Worm (Caenorhabditis elegans) whole organism, L2 larva: Measurements from ENCODE around the gene rep-1.

Experiments used
- C34F6.9 ChIP-seq: fragments of 150-350 bp; optimal IDR thresholded peaks from 2 replicates; lab custom pipeline; 2014; ENCODE audit warnings: missing biosample characterization, missing genetic modification characterization
- F13H6.1 ChIP-seq: sonication (generic microtip); optimal IDR thresholded peaks from 2 replicates; lab custom pipeline; 2016; ENCODE audit warnings: missing genetic modification characterization, missing compliant biosample characterization
- R02D3.7 ChIP-seq: fragments of 150-350 bp; optimal IDR thresholded peaks from 2 replicates; lab custom pipeline; 2014; ENCODE audit warnings: missing biosample characterization, missing genetic modification characterization
- Y55F3AM.14 ChIP-seq: fragments of 200-800 bp; sonication (Bioruptor generic); optimal IDR thresholded peaks from 2 replicates; lab custom pipeline; 2018; ENCODE audit warnings: mild to moderate bottlenecking, missing genetic modification characterization, missing compliant biosample characterization
- aly-2 ChIP-seq: fragments of 150-350 bp; optimal IDR thresholded peaks from 2 replicates; lab custom pipeline; 2014; ENCODE audit warnings: missing biosample characterization, missing genetic modification characterization
- ama-1 ChIP-seq: fragments of 150-350 bp; optimal IDR thresholded peaks from 2 replicates; lab custom pipeline; 2018; ENCODE audit warnings: inconsistent platforms
- blmp-1 ChIP-seq: sonication (generic microtip); optimal IDR thresholded peaks from 2 replicates; lab custom pipeline; 2017; ENCODE audit warnings: missing genetic modification characterization, mild to moderate bottlenecking, missing compliant biosample characterization, antibody characterized with exemption, moderate library complexity; ENCODE audit not compliant: insufficient read depth
- ceh-16 ChIP-seq: fragments of 150-350 bp; optimal IDR thresholded peaks from 2 replicates; lab custom pipeline; 2014; ENCODE audit warnings: missing biosample characterization, missing genetic modification characterization
- crh-2 ChIP-seq: sonication (generic microtip); optimal IDR thresholded peaks from 2 replicates; lab custom pipeline; 2017; ENCODE audit warnings: missing biosample characterization, missing genetic modification characterization
- dmd-4 ChIP-seq: sonication (generic microtip); optimal IDR thresholded peaks from 2 replicates; lab custom pipeline; 2017; ENCODE audit warnings: missing biosample characterization, missing genetic modification characterization
- egl-27 ChIP-seq: sonication (generic microtip); optimal IDR thresholded peaks from 3 replicates; lab custom pipeline; 2017; ENCODE audit warnings: missing biosample characterization, missing genetic modification reagents, missing genetic modification characterization
- elt-1 ChIP-seq: fragments of 150-350 bp; optimal IDR thresholded peaks from 2 replicates; lab custom pipeline; 2014; ENCODE audit warnings: missing biosample characterization, missing genetic modification characterization
- fos-1 ChIP-seq: fragments of 150-350 bp; optimal IDR thresholded peaks from 2 replicates; lab custom pipeline; 2014; ENCODE audit warnings: missing biosample characterization, missing genetic modification characterization
- gmeb-1 ChIP-seq: fragments of 150-350 bp; optimal IDR thresholded peaks from 2 replicates; lab custom pipeline; 2014; ENCODE audit warnings: missing biosample characterization, missing genetic modification characterization
- lin-11 ChIP-seq: fragments of 150-350 bp; sonication (generic microtip); optimal IDR thresholded peaks from 2 replicates; lab custom pipeline; 2014; ENCODE audit warnings: missing biosample characterization, missing genetic modification characterization, inconsistent platforms, mixed read lengths
- lin-13 ChIP-seq: fragments of 150-350 bp; optimal IDR thresholded peaks from 2 replicates; lab custom pipeline; 2014; ENCODE audit warnings: missing biosample characterization, missing genetic modification reagents, missing genetic modification characterization
- lsy-2 ChIP-seq, 2 experiments: fragments of 150-350 bp in 1 of 2; sonication (generic microtip) in 1 of 2; optimal IDR thresholded peaks; 2 replicates each; lab custom pipeline; 2014 to 2017; ENCODE audit warnings: missing biosample characterization in 2 of 2, missing genetic modification characterization in 2 of 2
- mab-5 ChIP-seq: fragments of 150-350 bp; optimal IDR thresholded peaks from 2 replicates; lab custom pipeline; 2014; ENCODE audit warnings: missing biosample characterization, missing genetic modification characterization
- mbf-1 ChIP-seq: sonication (generic microtip); optimal IDR thresholded peaks from 2 replicates; lab custom pipeline; 2017; ENCODE audit warnings: missing biosample characterization, missing genetic modification characterization
- mdl-1 ChIP-seq, 2 experiments: fragments of 150-350 bp in 1 of 2; sonication (generic microtip) in 1 of 2; optimal IDR thresholded peaks; 2 replicates each; lab custom pipeline; 2017; ENCODE audit warnings: missing biosample characterization in 2 of 2, missing genetic modification characterization in 2 of 2
- nhr-10 ChIP-seq: sonication (generic microtip); optimal IDR thresholded peaks from 2 replicates; lab custom pipeline; 2017; ENCODE audit warnings: missing biosample characterization, missing genetic modification characterization
- nhr-11 ChIP-seq: fragments of 150-350 bp; optimal IDR thresholded peaks from 2 replicates; lab custom pipeline; 2014; ENCODE audit warnings: missing biosample characterization, missing genetic modification characterization
- nhr-12 ChIP-seq: fragments of 150-350 bp; optimal IDR thresholded peaks from 2 replicates; lab custom pipeline; 2014; ENCODE audit warnings: missing biosample characterization, missing genetic modification characterization
- nhr-129 ChIP-seq: fragments of 150-350 bp; optimal IDR thresholded peaks from 2 replicates; lab custom pipeline; 2014; ENCODE audit warnings: missing biosample characterization, missing genetic modification characterization
- nhr-25 ChIP-seq: fragments of 150-350 bp; sonication (generic microtip); optimal IDR thresholded peaks from 3 replicates; lab custom pipeline; 2014; ENCODE audit warnings: missing biosample characterization, missing genetic modification characterization
- nhr-77 ChIP-seq: fragments of 150-350 bp; optimal IDR thresholded peaks from 2 replicates; lab custom pipeline; 2014; ENCODE audit warnings: missing biosample characterization, missing genetic modification characterization
- peb-1 ChIP-seq: fragments of 150-350 bp; optimal IDR thresholded peaks from 2 replicates; lab custom pipeline; 2014; ENCODE audit warnings: missing biosample characterization, missing genetic modification characterization
- sma-3 ChIP-seq: sonication (generic microtip); optimal IDR thresholded peaks from 2 replicates; lab custom pipeline; 2016; ENCODE audit warnings: missing genetic modification reagents, missing genetic modification characterization, missing compliant biosample characterization
- sma-9 ChIP-seq, 2 experiments: fragments of 150-350 bp in 1 of 2; sonication (generic microtip) in 1 of 2; optimal IDR thresholded peaks; 2 replicates each; lab custom pipeline; 2014 to 2016; ENCODE audit warnings: missing genetic modification characterization in 2 of 2, mild to moderate bottlenecking in 1 of 2, missing biosample characterization in 1 of 2, missing compliant biosample characterization in 1 of 2, missing genetic modification reagents in 1 of 2, moderate library complexity in 1 of 2
- snpc-4 ChIP-seq: fragments of 150-350 bp; optimal IDR thresholded peaks from 2 replicates; lab custom pipeline; 2014; ENCODE audit warnings: missing biosample characterization, missing genetic modification characterization
- unc-62 ChIP-seq: fragments of 150-350 bp; optimal IDR thresholded peaks from 2 replicates; lab custom pipeline; 2014; ENCODE audit warnings: missing biosample characterization, missing genetic modification reagents, missing genetic modification characterization
- zag-1 ChIP-seq: fragments of 150-350 bp; optimal IDR thresholded peaks from 2 replicates; lab custom pipeline; 2014; ENCODE audit warnings: missing biosample characterization, missing genetic modification characterization
- ztf-11 ChIP-seq: sonication (generic microtip); optimal IDR thresholded peaks from 2 replicates; lab custom pipeline; 2017; ENCODE audit warnings: missing biosample characterization, missing genetic modification characterization

Gene rep-1

ce11 chrIII:1618915-1619314 is 48.8 kb downstream of the rep-1 start, which contains the start of gene Y22D7AL.10 (continued):
- TF ChIP-seq C34F6.9 (tag; lab: Kevin White, UChicago) (peak; percentile 95), nhr-11 (tag; lab: Kevin White, UChicago) (no peak), nhr-129 (tag; lab: Kevin White, UChicago) (peak; percentile 99), nhr-12 (tag; lab: Kevin White, UChicago) (peak; percentile 2), ama-1 (lab: Kevin White, UChicago) (peak; percentile 49), snpc-4 (peak; percentile 61), fos-1 (tag; lab: Kevin White, UChicago) (peak; percentile 84), egl-27 (peak; percentile 91), lin-11 (tag; lab: Kevin White, UChicago) (peak; percentile 100), sma-3 (GFP tag; lab: Kevin White, UChicago) (peak; percentile 99), mab-5 (tag; lab: Kevin White, UChicago) (peak; percentile 97), blmp-1 (tag; lab: Kevin White, UChicago) (peak; percentile 84), unc-62 (peak; percentile 56), F13H6.1 (tag; lab: Kevin White, UChicago) (peak; percentile 99)

DNA sequence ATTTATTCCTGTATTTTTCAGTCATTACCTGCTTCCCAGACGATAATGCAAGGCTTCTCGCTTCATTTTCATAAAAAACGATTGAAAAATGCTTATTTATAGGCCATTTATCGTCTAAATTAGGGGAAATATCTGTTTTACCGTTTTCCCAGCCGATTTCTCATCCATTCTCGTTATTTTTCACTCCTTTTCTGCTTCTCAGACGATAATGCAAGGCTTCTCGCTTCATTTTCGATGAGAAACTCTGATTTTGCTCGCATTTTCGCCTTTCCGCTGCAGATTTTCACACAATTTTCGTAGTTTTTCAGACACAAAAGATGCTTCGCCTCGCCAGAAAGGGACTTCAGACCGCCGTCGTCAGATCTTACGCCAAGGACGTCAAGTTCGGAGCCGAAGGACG is 49.3 kb downstream of the rep-1 start, which contains the start of gene hsp-60:
hsp-60 (plus strand) TSS at position 301 of the 400 bp plus-strand sequence.
- TF ChIP-seq ceh-16 (tag; lab: Kevin White, UChicago) (no peak), ztf-11 (tag; lab: Kevin White, UChicago) (no peak), lin-13 (no peak), nhr-25 (tag; lab: Kevin White, UChicago) (no peak), mdl-1 (tag; optimal IDR thresholded peaks at IDR 0.05; lab: Kevin White, UChicago) (no peak), egl-27 (no peak), mbf-1 (tag; lab: Kevin White, UChicago) (no peak), lsy-2 (tag; optimal IDR thresholded peaks at IDR 0.05; lab: Kevin White, UChicago) (no peak), fos-1 (tag; lab: Kevin White, UChicago) (no peak)

DNA sequence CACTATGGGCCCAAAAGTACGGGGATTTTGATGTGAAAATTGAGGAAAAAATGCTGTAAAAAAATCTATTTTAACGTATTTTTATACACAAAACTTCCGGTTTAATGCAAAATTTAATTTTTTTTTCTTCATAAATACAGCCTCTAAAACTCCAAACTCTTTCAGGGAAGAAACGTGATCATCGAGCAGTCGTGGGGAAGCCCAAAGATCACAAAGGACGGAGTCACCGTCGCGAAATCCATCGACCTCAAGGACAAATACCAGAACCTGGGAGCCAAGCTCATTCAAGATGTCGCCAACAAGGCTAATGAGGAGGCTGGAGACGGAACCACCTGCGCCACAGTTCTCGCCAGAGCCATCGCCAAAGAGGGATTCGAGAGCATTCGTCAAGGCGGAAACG is 49.8 kb downstream of the rep-1 start:
- TF ChIP-seq egl-27 (no peak), dmd-4 (tag; lab: Kevin White, UChicago) (no peak), peb-1 (no peak), nhr-10 (tag; lab: Kevin White, UChicago) (no peak), elt-1 (tag; lab: Kevin White, UChicago) (no peak), ceh-16 (tag; lab: Kevin White, UChicago) (no peak)

- TF ChIP-seq zag-1 (tag; lab: Kevin White, UChicago) (no peak), nhr-129 (tag; lab: Kevin White, UChicago) (no peak), crh-2 (no peak), lin-11 (tag; lab: Kevin White, UChicago) (no peak), R02D3.7 (tag; lab: Kevin White, UChicago) (no peak), ztf-11 (tag; lab: Kevin White, UChicago) (no peak), blmp-1 (tag; lab: Kevin White, UChicago) (no peak), aly-2 (no peak), sma-9 (GFP tag; optimal IDR thresholded peaks at IDR 0.05; lab: Kevin White, UChicago) (no peak), sma-9 (tag; optimal IDR thresholded peaks at IDR 0.05; lab: Kevin White, UChicago) (no peak), gmeb-1 (tag; lab: Kevin White, UChicago) (no peak), nhr-12 (tag; lab: Kevin White, UChicago) (no peak), egl-27 (no peak), lin-13 (no peak), C34F6.9 (tag; lab: Kevin White, UChicago) (no peak), nhr-25 (tag; lab: Kevin White, UChicago) (no peak), Y55F3AM.14 (no peak), nhr-77 (no peak), mdl-1 (tag; optimal IDR thresholded peaks at IDR 0.05; lab: Kevin White, UChicago) (no peak)
- TF ChIP-seq, all 48 proteins: peak for 0
Observed at ce11 chrIII:1621330-1621729, 51.2 kb downstream of the rep-1 start.

DNA sequence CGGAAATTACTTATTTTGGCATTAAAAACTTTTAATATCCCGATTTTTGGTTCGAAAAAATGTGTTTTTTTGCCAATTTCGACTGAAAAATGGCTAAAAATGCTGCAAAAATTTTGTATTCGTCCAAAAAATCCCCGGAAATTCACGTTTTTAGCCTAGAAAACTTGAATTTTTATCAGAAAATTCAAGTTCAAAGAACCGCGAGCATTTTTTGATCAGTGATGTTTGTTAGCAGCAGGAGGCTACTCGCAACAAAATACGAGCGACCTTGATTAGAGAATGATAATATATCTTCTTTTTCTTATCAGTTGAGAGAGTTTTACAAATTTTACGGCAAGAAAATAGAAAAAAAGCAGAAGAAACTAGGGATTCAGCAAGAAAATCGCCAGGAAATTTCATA is 52.2 kb downstream of the rep-1 start:
- TF ChIP-seq fos-1 (tag; lab: Kevin White, UChicago) (peak; percentile 45), sma-9 (GFP tag; optimal IDR thresholded peaks at IDR 0.05; lab: Kevin White, UChicago) (peak; percentile 62), sma-9 (tag; optimal IDR thresholded peaks at IDR 0.05; lab: Kevin White, UChicago) (no peak), ceh-16 (tag; lab: Kevin White, UChicago) (no peak), crh-2 (peak; percentile 2), lin-13 (peak; percentile 14)
